Worm (Caenorhabditis elegans) whole organism, mixed stage, embryonic: ENCODE data around the gene mcm-5.

Experiments used
- nhr-2 ChIP-seq: fragments of 150-350 bp; optimal IDR thresholded peaks from 2 replicates; lab custom pipeline; 2014; ENCODE audit warnings: missing biosample characterization, missing genetic modification characterization
- pha-4 ChIP-seq: fragments of 150-350 bp; optimal IDR thresholded peaks from 2 replicates; lab custom pipeline; 2018; ENCODE audit warnings: missing biosample characterization, missing genetic modification reagents, missing genetic modification characterization
- ztf-11 ChIP-seq: fragments of 150-350 bp; optimal IDR thresholded peaks from 2 replicates; lab custom pipeline; 2014; ENCODE audit warnings: missing biosample characterization, missing genetic modification characterization

- TF ChIP-seq pha-4 (no peak), nhr-2 (tag; lab: Kevin White, UChicago) (no peak), ztf-11 (tag; lab: Kevin White, UChicago) (no peak)
Observed at ce11 chrIII:4294153-4294862, 3.2 kb upstream of the mcm-5 start, which contains the start of the genes nth-1 and R10E4.7.
